Worm (Caenorhabditis elegans) whole organism, L4 larva: Measurements from ENCODE around the gene mnk-1.

Source experiments
- F10B5.3 ChIP-seq: sonication (generic microtip); optimal IDR thresholded peaks from 2 replicates; lab custom pipeline; 2016; ENCODE audit warnings: mild to moderate bottlenecking, missing genetic modification characterization, missing compliant biosample characterization
- F49E8.2 ChIP-seq: sonication (generic microtip); optimal IDR thresholded peaks from 2 replicates; lab custom pipeline; 2016; ENCODE audit warnings: missing compliant biosample characterization, mild to moderate bottlenecking, missing genetic modification characterization, borderline replicate concordance
- Y105C5A.15 ChIP-seq: fragments of 200-800 bp; sonication (Bioruptor generic); IDR thresholded peaks from 2 replicates; pipeline ENCODE4 v1.3.6; 2022; ENCODE audit warnings: missing genetic modification characterization, missing compliant biosample characterization
- Y75B8A.6 ChIP-seq: fragments of 200-800 bp; sonication (Bioruptor generic); IDR thresholded peaks from 2 replicates; pipeline ENCODE4 v1.3.6; 2022; ENCODE audit warnings: missing genetic modification reagents, missing genetic modification characterization, missing compliant biosample characterization
- aha-1 ChIP-seq: fragments of 150-350 bp; peaks from one replicate; lab custom pipeline; 2014; ENCODE audit warnings: missing biosample characterization, missing genetic modification characterization
- aly-2 ChIP-seq: sonication (generic microtip); optimal IDR thresholded peaks from 2 replicates; lab custom pipeline; 2018; ENCODE audit warnings: missing biosample characterization, missing genetic modification characterization
- ama-1 ChIP-seq: fragments of 150-350 bp; optimal IDR thresholded peaks from 2 replicates; lab custom pipeline; 2014; ENCODE audit warnings: inconsistent platforms, mixed read lengths
- arid-1 ChIP-seq: fragments of 200-800 bp; sonication (Bioruptor generic); conservative IDR thresholded peaks from 2 replicates; pipeline ENCODE4 v1.3.6; 2022; ENCODE audit warnings: missing genetic modification reagents, missing genetic modification characterization, missing compliant biosample characterization
- attf-4 ChIP-seq: sonication (generic microtip); optimal IDR thresholded peaks from 3 replicates; lab custom pipeline; 2017; ENCODE audit warnings: missing biosample characterization, missing genetic modification characterization
- ceh-44 ChIP-seq: fragments of 200-800 bp; sonication (Bioruptor generic); IDR thresholded peaks from 2 replicates; pipeline ENCODE4 v1.3.6; 2022; ENCODE audit warnings: missing genetic modification reagents, missing genetic modification characterization, missing compliant biosample characterization
- ces-1 ChIP-seq: fragments of 150-350 bp; sonication (generic microtip); optimal IDR thresholded peaks from 4 replicates; lab custom pipeline; 2014; ENCODE audit warnings: missing biosample characterization, missing genetic modification reagents, missing genetic modification characterization
- cey-2 ChIP-seq: sonication (generic microtip); optimal IDR thresholded peaks from 3 replicates; lab custom pipeline; 2017; ENCODE audit warnings: missing genetic modification characterization, mild to moderate bottlenecking, missing compliant biosample characterization, antibody characterized with exemption, borderline replicate concordance; ENCODE audit not compliant: insufficient read depth
- ctbp-1 ChIP-seq: fragments of 200-800 bp; sonication (Bioruptor generic); IDR thresholded peaks from 2 replicates; pipeline ENCODE4 v1.3.6; 2022; ENCODE audit warnings: missing genetic modification reagents, missing genetic modification characterization, missing compliant biosample characterization
- daf-12 ChIP-seq: fragments of 150-350 bp; optimal IDR thresholded peaks from 2 replicates; lab custom pipeline; 2014; ENCODE audit warnings: missing biosample characterization, missing genetic modification reagents, missing genetic modification characterization
- daf-19 ChIP-seq: fragments of 200-800 bp; sonication (Bioruptor generic); conservative IDR thresholded peaks from 2 replicates; pipeline ENCODE4 v1.3.6; 2022; ENCODE audit warnings: missing genetic modification characterization, missing compliant biosample characterization
- dpl-1 ChIP-seq: fragments of 150-350 bp; optimal IDR thresholded peaks from 2 replicates; lab custom pipeline; 2014; ENCODE audit warnings: missing biosample characterization, missing genetic modification reagents, missing genetic modification characterization
- egl-43 ChIP-seq: fragments of 200-800 bp; sonication (Bioruptor generic); IDR thresholded peaks from 2 replicates; pipeline ENCODE4 v1.3.6; 2022; ENCODE audit warnings: missing genetic modification reagents, missing genetic modification characterization, missing compliant biosample characterization
- fkh-10 ChIP-seq: fragments of 150-350 bp; optimal IDR thresholded peaks from 2 replicates; lab custom pipeline; 2014; ENCODE audit warnings: missing biosample characterization, missing genetic modification reagents, missing genetic modification characterization
- gei-8 ChIP-seq: fragments of 200-800 bp; sonication (Bioruptor generic); optimal IDR thresholded peaks from 2 replicates; lab custom pipeline; 2018; ENCODE audit warnings: mild to moderate bottlenecking, missing genetic modification characterization, missing compliant biosample characterization
- hlh-11 ChIP-seq: fragments of 200-800 bp; sonication (Bioruptor generic); optimal IDR thresholded peaks from 2 replicates; lab custom pipeline; 2018; ENCODE audit warnings: mild to moderate bottlenecking, missing genetic modification characterization, missing compliant biosample characterization
- hlh-30 ChIP-seq: sonication (generic microtip); optimal IDR thresholded peaks from 2 replicates; lab custom pipeline; 2017; ENCODE audit warnings: antibody characterized with exemption, mild to moderate bottlenecking, missing genetic modification characterization, missing compliant biosample characterization; ENCODE audit not compliant: insufficient read depth
- hmg-1.1 ChIP-seq: fragments of 200-800 bp; sonication (Bioruptor generic); IDR thresholded peaks from 2 replicates; pipeline ENCODE4 v1.3.6; 2022; ENCODE audit warnings: missing genetic modification reagents, missing genetic modification characterization, missing compliant biosample characterization
- lim-7 ChIP-seq: fragments of 200-800 bp; sonication (Bioruptor generic); IDR thresholded peaks from 2 replicates; pipeline ENCODE4 v1.3.6; 2022; ENCODE audit warnings: missing genetic modification characterization, missing compliant biosample characterization
- lin-38 ChIP-seq: fragments of 200-800 bp; sonication (Bioruptor generic); IDR thresholded peaks from 2 replicates; pipeline ENCODE4 v1.3.6; 2022; ENCODE audit warnings: missing genetic modification reagents, missing genetic modification characterization, missing compliant biosample characterization
- lin-39 ChIP-seq: fragments of 150-350 bp; optimal IDR thresholded peaks from 2 replicates; lab custom pipeline; 2014; ENCODE audit warnings: missing biosample characterization, missing genetic modification reagents, missing genetic modification characterization
- lir-3 ChIP-seq: sonication (generic microtip); optimal IDR thresholded peaks from 2 replicates; lab custom pipeline; 2016; ENCODE audit warnings: mild to moderate bottlenecking, missing genetic modification characterization, missing compliant biosample characterization
- madf-9 ChIP-seq: fragments of 200-800 bp; sonication (Bioruptor generic); conservative IDR thresholded peaks from 2 replicates; pipeline ENCODE4 v1.3.6; 2022; ENCODE audit warnings: missing genetic modification reagents, missing genetic modification characterization, missing compliant biosample characterization
- mep-1 ChIP-seq: fragments of 150-350 bp; sonication (generic microtip); optimal IDR thresholded peaks from 3 replicates; lab custom pipeline; 2014; ENCODE audit warnings: missing biosample characterization, missing genetic modification characterization
- mxl-3 ChIP-seq: fragments of 200-800 bp; sonication (Bioruptor generic); optimal IDR thresholded peaks from 2 replicates; lab custom pipeline; 2018; ENCODE audit warnings: mild to moderate bottlenecking, missing genetic modification characterization, missing compliant biosample characterization
- nhr-10 ChIP-seq: fragments of 150-350 bp; optimal IDR thresholded peaks from 2 replicates; lab custom pipeline; 2014; ENCODE audit warnings: missing biosample characterization, missing genetic modification characterization
- nhr-42 ChIP-seq: fragments of 200-800 bp; sonication (Bioruptor generic); IDR thresholded peaks from 2 replicates; pipeline ENCODE4 v1.3.6; 2022; ENCODE audit warnings: missing genetic modification characterization, missing compliant biosample characterization
- nhr-76 ChIP-seq: fragments of 150-350 bp; optimal IDR thresholded peaks from 2 replicates; lab custom pipeline; 2014; ENCODE audit warnings: missing biosample characterization, missing genetic modification characterization
- nhr-77 ChIP-seq: fragments of 150-350 bp; optimal IDR thresholded peaks from 2 replicates; lab custom pipeline; 2014; ENCODE audit warnings: missing biosample characterization, missing genetic modification characterization
- pha-4 ChIP-seq, 2 experiments: fragments of 150-350 bp in 1 of 2; fragments of 200-800 bp in 1 of 2; sonication (Bioruptor generic) in 1 of 2; IDR thresholded peaks in 1 of 2; optimal IDR thresholded peaks in 1 of 2; 2 replicates each; pipeline versions ENCODE4 v1.3.6 to Lab custom; 2014 to 2022; ENCODE audit warnings: missing genetic modification characterization in 2 of 2, missing genetic modification reagents in 2 of 2, missing biosample characterization in 1 of 2, missing compliant biosample characterization in 1 of 2
- php-3 ChIP-seq: fragments of 200-800 bp; sonication (Bioruptor generic); IDR thresholded peaks from 2 replicates; pipeline ENCODE4 v1.3.6; 2022; ENCODE audit warnings: missing genetic modification reagents, missing genetic modification characterization, missing compliant biosample characterization
- saeg-2 ChIP-seq: fragments of 200-800 bp; sonication (Bioruptor generic); IDR thresholded peaks from 2 replicates; pipeline ENCODE4 v1.3.6; 2022; ENCODE audit warnings: missing genetic modification reagents, missing genetic modification characterization, missing compliant biosample characterization
- snpc-1.2 ChIP-seq: fragments of 200-800 bp; sonication (Bioruptor generic); IDR thresholded peaks from 2 replicates; pipeline ENCODE4 v1.3.6; 2022; ENCODE audit warnings: missing genetic modification reagents, missing genetic modification characterization, missing compliant biosample characterization
- spr-3 ChIP-seq: fragments of 200-800 bp; sonication (Bioruptor generic); optimal IDR thresholded peaks from 2 replicates; lab custom pipeline; 2018; ENCODE audit warnings: mild to moderate bottlenecking, missing genetic modification characterization, missing compliant biosample characterization
- unc-39 ChIP-seq: sonication (generic microtip); optimal IDR thresholded peaks from 2 replicates; lab custom pipeline; 2017; ENCODE audit warnings: missing biosample characterization, missing genetic modification characterization
- unc-62 ChIP-seq, 3 experiments: fragments of 150-350 bp in 1 of 3; sonication (generic microtip); optimal IDR thresholded peaks in 2 of 3; peaks in 1 of 3; 1 replicate in 1 of 3; 2 replicates in 2 of 3; lab custom pipeline; 2014 to 2017; ENCODE audit warnings: missing biosample characterization in 3 of 3, missing genetic modification characterization in 3 of 3, missing genetic modification reagents in 3 of 3, missing genotype in 1 of 3
- vab-7 ChIP-seq: fragments of 200-800 bp; sonication (Bioruptor generic); IDR thresholded peaks from 2 replicates; pipeline ENCODE4 v1.3.6; 2022; ENCODE audit warnings: missing genetic modification reagents, missing genetic modification characterization, missing compliant biosample characterization
- zfp-2 ChIP-seq: sonication (generic microtip); optimal IDR thresholded peaks from 2 replicates; lab custom pipeline; 2016; ENCODE audit warnings: mild to moderate bottlenecking, missing genetic modification characterization, missing compliant biosample characterization
- zfp-3 ChIP-seq: fragments of 200-800 bp; sonication (Bioruptor generic); conservative IDR thresholded peaks from 2 replicates; pipeline ENCODE4 v1.3.6; 2022; ENCODE audit warnings: missing genetic modification reagents, missing genetic modification characterization, missing compliant biosample characterization
- zip-11 ChIP-seq: fragments of 200-800 bp; sonication (Bioruptor generic); IDR thresholded peaks from 2 replicates; pipeline ENCODE4 v1.3.6; 2022; ENCODE audit warnings: missing genetic modification characterization, missing compliant biosample characterization
- ztf-7 ChIP-seq: fragments of 150-350 bp; optimal IDR thresholded peaks from 2 replicates; lab custom pipeline; 2014; ENCODE audit warnings: missing biosample characterization, missing genetic modification characterization

mnk-1 gene

DNA sequence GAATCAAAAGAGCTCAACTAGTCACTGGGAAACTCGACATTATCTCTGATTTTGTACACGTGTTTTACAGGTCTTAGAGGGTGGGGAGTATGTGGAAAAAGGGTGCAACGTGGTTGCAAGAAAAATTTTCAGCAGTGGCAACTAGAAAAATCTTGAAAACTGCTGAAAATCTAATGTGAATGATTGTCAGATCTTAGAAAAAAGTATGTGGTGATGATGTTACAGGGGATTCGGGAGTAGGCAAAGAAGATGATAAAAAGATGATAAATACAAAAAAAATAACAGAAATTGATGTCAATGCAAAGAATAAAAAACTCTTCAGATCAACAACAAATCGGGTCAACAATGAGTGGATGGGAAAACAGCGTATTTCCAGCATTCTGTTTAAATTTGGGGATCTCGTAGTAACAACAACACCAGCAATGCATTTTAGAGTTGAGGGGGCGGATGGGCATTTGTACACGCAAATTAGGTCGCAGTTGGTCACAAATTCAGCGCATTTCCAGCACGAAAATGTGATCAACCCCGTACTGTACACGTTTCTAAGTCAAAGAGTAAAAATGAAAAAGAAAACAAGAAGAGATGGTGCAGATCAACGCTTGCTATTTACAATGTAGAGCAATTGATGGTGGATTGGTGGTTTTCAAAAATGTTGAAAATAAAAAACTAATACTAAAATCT, 11.2 kb downstream of the mnk-1 start (continued):
- no peak for TF ChIP-seq lir-3 (tag; lab: Kevin White, UChicago)
- TF ChIP-seq ztf-7 (tag; lab: Kevin White, UChicago) = no peak
- TF ChIP-seq zfp-2 (tag; lab: Kevin White, UChicago) = no peak
- TF ChIP-seq saeg-2 (GFP tag; lab: Robert Waterston, UW) = peak; percentile 18; the same call in 1 of the 2 replicates
- peak; percentile 12; the same call in 1 of the 2 replicates for TF ChIP-seq arid-1 (GFP tag; lab: Robert Waterston, UW)
- no peak for TF ChIP-seq nhr-10 (tag; lab: Kevin White, UChicago)
- TF ChIP-seq mxl-3 = peak; percentile 53
- TF ChIP-seq ama-1 = peak; percentile 16
- peak; percentile 49 for TF ChIP-seq nhr-42
- peak; percentile 22 for TF ChIP-seq hlh-30 (tag; lab: Kevin White, UChicago)
- TF ChIP-seq F49E8.2 (tag; lab: Kevin White, UChicago) = peak; percentile 5
- TF ChIP-seq pha-4 (GFP tag; IDR thresholded peaks at IDR 0.05; lab: Robert Waterston, UW) = peak; percentile 25; the same call in 1 of the 2 replicates
- TF ChIP-seq pha-4 (tag; optimal IDR thresholded peaks at IDR 0.05; lab: Kevin White, UChicago) = no peak
- TF ChIP-seq hlh-11 (tag; lab: Kevin White, UChicago) = no peak
- TF ChIP-seq cey-2 (tag; lab: Kevin White, UChicago) = peak; percentile 23
- TF ChIP-seq mep-1 = peak; percentile 17
- TF ChIP-seq vab-7 (GFP tag; lab: Robert Waterston, UW) = peak; percentile 31; the same call in 1 of the 2 replicates
- no peak for TF ChIP-seq fkh-10
- TF ChIP-seq lim-7 (GFP tag; lab: Robert Waterston, UW) = peak; percentile 52
- TF ChIP-seq zip-11 (GFP tag; lab: Robert Waterston, UW) = no peak
- 0 out of 2 replicates have a peak, but pooled peaks have one; percentile 3 for TF ChIP-seq madf-9 (GFP tag; lab: Robert Waterston, UW)
- TF ChIP-seq aha-1 (tag; lab: Kevin White, UChicago) = peak; percentile 95
- TF ChIP-seq ctbp-1 (GFP tag; lab: Robert Waterston, UW) = peak; percentile 45; the same call in 1 of the 2 replicates

DNA sequence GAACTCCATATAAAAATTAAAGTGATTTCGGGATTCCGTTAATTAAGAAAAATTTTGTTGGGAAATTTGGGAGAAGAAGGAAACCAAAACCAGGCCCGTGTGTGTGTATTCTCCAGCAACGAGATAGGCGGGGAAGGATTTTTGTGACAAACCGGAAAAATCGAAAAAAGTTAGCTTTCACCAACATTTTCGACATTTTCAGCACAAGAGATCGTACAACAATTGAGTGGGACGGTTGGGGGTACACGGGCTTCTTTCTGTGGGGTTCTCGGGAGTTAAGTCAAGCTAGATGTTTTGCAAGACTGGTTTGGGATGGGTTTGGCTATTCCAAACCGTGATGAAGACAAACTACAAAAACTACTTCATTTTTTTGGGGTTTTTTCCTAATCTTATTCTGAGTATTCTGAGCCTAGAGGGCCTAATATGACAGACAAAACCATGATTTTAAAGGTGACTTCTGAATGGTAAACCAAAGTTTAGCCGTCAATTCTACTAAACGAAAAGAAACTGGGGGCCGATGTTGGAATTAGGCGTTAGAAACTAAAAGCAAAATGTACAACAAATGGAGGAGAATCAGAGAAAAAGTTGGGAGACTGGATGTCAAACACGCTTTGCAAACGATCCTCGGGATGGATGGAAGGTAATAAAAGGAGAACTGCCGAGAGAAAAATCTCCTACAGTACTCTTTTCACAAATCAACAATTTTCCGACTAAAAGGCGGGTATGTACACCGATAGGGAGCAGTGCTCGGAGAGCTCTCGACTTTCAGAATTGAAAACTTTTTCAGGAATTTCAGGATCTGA, 12.0 kb downstream of the mnk-1 start:
- no peak for TF ChIP-seq hlh-30 (tag; lab: Kevin White, UChicago)
- TF ChIP-seq php-3 (GFP tag; lab: Robert Waterston, UW) = peak; percentile 51; the same call in 1 of the 2 replicates
- TF ChIP-seq hmg-1.1 (GFP tag; lab: Robert Waterston, UW) = no peak; the same call in 1 of the 2 replicates
- TF ChIP-seq Y75B8A.6 (GFP tag; lab: Robert Waterston, UW) = no peak; the same call in 1 of the 2 replicates
- peak; percentile 66; the same call in 1 of the 2 replicates for TF ChIP-seq arid-1 (GFP tag; lab: Robert Waterston, UW)
- no peak for TF ChIP-seq ceh-44 (GFP tag; lab: Robert Waterston, UW)
- TF ChIP-seq dpl-1 = no peak
- TF ChIP-seq unc-62 (GFP tag; optimal IDR thresholded peaks at IDR 0.05 in 1 of 2; lab: Kevin White, UChicago) = peak in 1 of 2 experiments; percentile 72
- no peak for TF ChIP-seq unc-62 (tag; optimal IDR thresholded peaks at IDR 0.05; lab: Kevin White, UChicago)
- peak; percentile 1 for TF ChIP-seq gei-8
- no peak for TF ChIP-seq nhr-76
- TF ChIP-seq F10B5.3 (tag; lab: Kevin White, UChicago) = no peak
- TF ChIP-seq Y105C5A.15 (GFP tag; lab: Robert Waterston, UW) = peak; percentile 14; the same call in 1 of the 2 replicates
- TF ChIP-seq aly-2 (tag; lab: Kevin White, UChicago) = no peak
- TF ChIP-seq spr-3 (GFP tag; lab: Kevin White, UChicago) = peak; percentile 36
- peak; percentile 70 for TF ChIP-seq snpc-1.2 (GFP tag; lab: Robert Waterston, UW)
- no peak; the same call in 1 of the 2 replicates for TF ChIP-seq zfp-3 (GFP tag; lab: Robert Waterston, UW)
- peak; percentile 42; the same call in 1 of the 2 replicates for TF ChIP-seq saeg-2 (GFP tag; lab: Robert Waterston, UW)
- TF ChIP-seq unc-39 (tag; lab: Kevin White, UChicago) = no peak
- TF ChIP-seq daf-19 (GFP tag; lab: Robert Waterston, UW) = peak; percentile 70; the same call in 1 of the 2 replicates
- peak; percentile 22 for TF ChIP-seq attf-4 (tag; lab: Kevin White, UChicago)
- peak; percentile 87 for TF ChIP-seq egl-43 (GFP tag; lab: Robert Waterston, UW)
- TF ChIP-seq lin-38 (GFP tag; lab: Robert Waterston, UW) = peak; percentile 42
- TF ChIP-seq ces-1 (GFP tag; lab: Kevin White, UChicago) = no peak
- no peak for TF ChIP-seq lin-39 (tag; lab: Kevin White, UChicago)
- TF ChIP-seq zip-11 (GFP tag; lab: Robert Waterston, UW) = no peak; the same call in 1 of the 2 replicates
- no peak for TF ChIP-seq ztf-7 (tag; lab: Kevin White, UChicago)
- no peak for TF ChIP-seq nhr-77 (tag; lab: Kevin White, UChicago)
- TF ChIP-seq daf-12 (tag; lab: Kevin White, UChicago) = no peak
